Worm (Caenorhabditis elegans): ENCODE data around the gene rnf-113.

ce11 chrIII:10806821-10807220 lies 49.4 kb upstream of the rnf-113 start:
- TF ChIP-seq nhr-11 (tag; optimal IDR thresholded peaks at IDR 0.05) (no peak), ceh-16 (tag; optimal IDR thresholded peaks at IDR 0.05) (no peak)
